Fruit fly (Drosophila melanogaster): ENCODE measurements around the gene obst-F.

The obst-F gene

DNA sequence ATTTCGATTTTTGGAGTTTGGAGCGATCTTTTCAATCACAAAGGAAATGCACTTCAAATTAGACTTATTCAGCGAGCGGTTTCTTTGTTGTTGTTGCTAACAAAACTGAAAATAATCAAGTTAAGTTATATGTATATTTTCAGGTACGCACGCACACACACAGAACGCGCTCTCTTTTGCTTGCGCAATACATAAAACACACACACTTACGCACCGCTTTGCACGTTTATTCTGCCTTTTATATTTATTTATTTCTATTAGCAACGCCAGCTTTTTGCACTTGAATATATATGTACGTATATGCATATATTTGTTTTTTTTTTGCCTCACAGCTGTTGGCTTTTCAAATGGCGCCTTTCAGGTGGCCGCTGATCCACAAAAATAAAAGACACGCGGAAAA, 3.7 kb downstream of the obst-F start:
- TF ChIP-seq vri (GFP tag; optimal IDR thresholded peaks at IDR 0.05), result peak; percentile 43
- no peak for TF ChIP-seq Met (GFP tag; optimal IDR thresholded peaks at IDR 0.05)
- TF ChIP-seq Gug (GFP tag; IDR thresholded peaks at IDR 0.05), result no peak
- TF ChIP-seq Hr4 (GFP tag; optimal IDR thresholded peaks at IDR 0.05), result no peak
- peak; percentile 12 for TF ChIP-seq fkh (GFP tag; optimal IDR thresholded peaks at IDR 0.05)
- no peak for TF ChIP-seq CG6792 (GFP tag; optimal IDR thresholded peaks at IDR 0.05)
- TF ChIP-seq eg (GFP tag; IDR thresholded peaks at IDR 0.05), result no peak
- no peak for TF ChIP-seq CG11762 (GFP tag; optimal IDR thresholded peaks at IDR 0.05; ENCODE audit: insufficient read depth)
- no peak for TF ChIP-seq CG6808 (GFP tag; optimal IDR thresholded peaks at IDR 0.05)
- no peak for TF ChIP-seq CG6163 (GFP tag; IDR thresholded peaks at IDR 0.05)
- peak; percentile 20 for TF ChIP-seq Eip93F (GFP tag; optimal IDR thresholded peaks at IDR 0.05)
- no peak for TF ChIP-seq Sox102F (GFP tag; optimal IDR thresholded peaks at IDR 0.05)
- TF ChIP-seq Hr38 (GFP tag; optimal IDR thresholded peaks at IDR 0.05), result no peak
- no peak for TF ChIP-seq CG15336 (GFP tag; IDR thresholded peaks at IDR 0.05)
- TF ChIP-seq CG8319 (GFP tag; optimal IDR thresholded peaks at IDR 0.05), result no peak
- TF ChIP-seq CG1621 (tag; optimal IDR thresholded peaks at IDR 0.05), result no peak
- TF ChIP-seq Blimp-1 (GFP tag; optimal IDR thresholded peaks at IDR 0.05), result no peak
- no peak for TF ChIP-seq CG7368 (GFP tag; optimal IDR thresholded peaks at IDR 0.05)
- TF ChIP-seq CG8632 (GFP tag; optimal IDR thresholded peaks at IDR 0.05), result no peak
- TF ChIP-seq dac (GFP tag; optimal IDR thresholded peaks at IDR 0.05), result no peak
- TF ChIP-seq Ets96B (tag; optimal IDR thresholded peaks at IDR 0.05), result no peak
- TF ChIP-seq Hr39 (GFP tag; optimal IDR thresholded peaks at IDR 0.05), result no peak
- no peak for TF ChIP-seq CG11294 (GFP tag; IDR thresholded peaks at IDR 0.05)
- no peak for TF ChIP-seq Smox (GFP tag; optimal IDR thresholded peaks at IDR 0.05)

DNA sequence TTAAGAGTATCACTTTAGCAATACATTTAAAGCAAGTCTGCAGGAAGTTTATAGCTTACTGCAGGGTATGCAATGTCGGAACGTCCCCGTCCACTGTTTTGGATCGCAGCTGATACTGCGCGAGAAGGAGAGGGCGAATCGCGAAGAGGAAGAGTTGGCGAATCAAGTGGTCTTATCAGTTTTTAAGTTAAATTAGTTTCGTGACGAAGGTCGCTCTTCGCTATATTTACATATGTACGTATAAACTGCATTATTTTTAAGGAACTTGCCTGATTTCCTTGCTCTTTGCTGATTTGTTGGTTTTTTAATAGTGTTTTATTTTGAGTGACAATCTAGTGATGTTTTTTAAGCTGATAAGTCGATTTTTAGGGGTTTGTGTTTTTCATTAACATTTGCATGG, 4.2 kb downstream of the obst-F start:
- TF ChIP-seq salr (GFP tag; optimal IDR thresholded peaks at IDR 0.05) (no peak), Hr39 (GFP tag; optimal IDR thresholded peaks at IDR 0.05) (peak; percentile 19)

DNA sequence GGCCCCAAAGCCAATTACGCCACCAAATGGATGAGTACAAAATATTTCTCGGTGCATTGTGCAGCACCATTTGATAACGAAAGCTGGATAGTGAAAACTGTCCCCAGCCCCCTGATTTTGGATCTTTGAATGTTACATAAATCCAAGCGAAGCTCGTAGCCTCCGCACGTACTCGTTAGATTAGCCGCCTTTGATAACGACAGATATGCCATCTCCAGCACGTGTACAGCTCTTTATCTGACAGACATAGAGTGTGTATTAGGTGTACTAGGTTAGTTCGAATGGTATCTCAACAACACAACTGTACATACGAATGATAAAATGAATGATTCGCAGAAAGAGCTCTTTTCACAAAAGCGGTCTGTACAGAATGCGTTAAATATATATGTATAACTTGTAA, 5.1 kb downstream of the obst-F start:
- no peak for TF ChIP-seq Hr38 (GFP tag; optimal IDR thresholded peaks at IDR 0.05)
- TF ChIP-seq CG9139 (GFP tag; optimal IDR thresholded peaks at IDR 0.05), result no peak
- TF ChIP-seq CG3032 (tag; optimal IDR thresholded peaks at IDR 0.05), result no peak
- TF ChIP-seq Sox15 (GFP tag; optimal IDR thresholded peaks at IDR 0.05), result no peak
- no peak for TF ChIP-seq Lpt (GFP tag; optimal IDR thresholded peaks at IDR 0.05)
- no peak for TF ChIP-seq acj6 (GFP tag; optimal IDR thresholded peaks at IDR 0.05)

DNA sequence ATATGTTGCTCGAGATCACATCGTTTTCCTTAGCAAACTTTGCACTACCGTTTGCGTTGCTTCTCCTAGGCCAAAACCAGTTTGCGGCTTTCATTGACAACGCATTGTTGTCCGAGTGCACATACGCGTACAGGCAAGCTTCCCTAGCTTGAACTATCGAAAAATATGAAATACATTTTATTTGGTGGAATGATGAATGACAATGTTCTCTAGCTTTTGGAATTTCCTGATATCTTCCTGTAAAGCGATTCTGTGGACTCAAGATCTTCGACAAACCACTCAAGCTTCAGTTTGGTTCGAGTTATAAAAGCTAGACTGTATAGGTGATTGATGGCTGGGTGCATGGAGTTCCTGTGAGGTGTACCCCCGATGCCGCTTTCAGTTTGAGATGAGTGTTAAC, 5.6 kb downstream of the obst-F start:
- TF ChIP-seq Met (GFP tag; optimal IDR thresholded peaks at IDR 0.05) (no peak), esn (GFP tag; optimal IDR thresholded peaks at IDR 0.05) (peak; percentile 33), achi (GFP tag; optimal IDR thresholded peaks at IDR 0.05) (peak; percentile 85), fd85E (GFP tag; optimal IDR thresholded peaks at IDR 0.05) (no peak), CG1621 (tag; optimal IDR thresholded peaks at IDR 0.05) (peak; percentile 84), CG31627 (GFP tag; optimal IDR thresholded peaks at IDR 0.05) (no peak), CG10669 (GFP tag; optimal IDR thresholded peaks at IDR 0.05) (peak; percentile 87), CG8119 (GFP tag; IDR thresholded peaks at IDR 0.05) (peak; percentile 91), CG15336 (GFP tag; IDR thresholded peaks at IDR 0.05) (peak; percentile 92), Sox15 (GFP tag; optimal IDR thresholded peaks at IDR 0.05) (peak; percentile 54), CG6792 (GFP tag; optimal IDR thresholded peaks at IDR 0.05) (peak; percentile 74), fkh (GFP tag; optimal IDR thresholded peaks at IDR 0.05) (no peak), CG6163 (GFP tag; IDR thresholded peaks at IDR 0.05) (peak; percentile 92), salr (GFP tag; optimal IDR thresholded peaks at IDR 0.05) (peak; percentile 76 to 82), CG3032 (tag; optimal IDR thresholded peaks at IDR 0.05) (peak; percentile 85), Hr4 (GFP tag; optimal IDR thresholded peaks at IDR 0.05) (peak; percentile 92), dsx (GFP tag; optimal IDR thresholded peaks at IDR 0.05; ENCODE audit: poor library complexity, severe bottlenecking) (peak; percentile 87), CG8319 (GFP tag; optimal IDR thresholded peaks at IDR 0.05) (peak; percentile 62), CG11294 (GFP tag; IDR thresholded peaks at IDR 0.05) (peak; percentile 74), Eip78C (GFP tag) (peak; percentile 96), CG16779 (tag; optimal IDR thresholded peaks at IDR 0.05) (peak; percentile 54), Eip93F (GFP tag; optimal IDR thresholded peaks at IDR 0.05) (no peak), CG3919 (GFP tag; optimal IDR thresholded peaks at IDR 0.05) (peak; percentile 90), Lpt (GFP tag; optimal IDR thresholded peaks at IDR 0.05) (peak; percentile 86), CG8632 (GFP tag; optimal IDR thresholded peaks at IDR 0.05) (peak; percentile 57), Sox14 (GFP tag; optimal IDR thresholded peaks at IDR 0.05) (peak; percentile 83), cyc (GFP tag; optimal IDR thresholded peaks at IDR 0.05) (peak; percentile 11), CG7368 (GFP tag; optimal IDR thresholded peaks at IDR 0.05) (peak; percentile 75), Hr38 (GFP tag; optimal IDR thresholded peaks at IDR 0.05) (no peak), lz (GFP tag; optimal IDR thresholded peaks at IDR 0.05) (no peak), svp (GFP tag) (no peak), net (GFP tag; optimal IDR thresholded peaks at IDR 0.05) (peak; percentile 81)
